Worm (Caenorhabditis elegans) whole organism, L4/young adult: Measurements from ENCODE around the gene F20D6.8.

Experiments
- W03F9.2 ChIP-seq: fragments of 150-350 bp; optimal IDR thresholded peaks from 2 replicates; lab custom pipeline; 2014; ENCODE audit warnings: missing biosample characterization, missing genetic modification characterization
- dao-5 ChIP-seq: sonication (generic microtip); optimal IDR thresholded peaks from 2 replicates; lab custom pipeline; 2016; ENCODE audit warnings: missing genotype, missing genetic modification characterization, moderate library complexity, missing compliant biosample characterization
- him-1 ChIP-seq: sonication (generic microtip); optimal IDR thresholded peaks from 2 replicates; lab custom pipeline; 2016; ENCODE audit warnings: missing genotype, missing genetic modification reagents, missing genetic modification characterization, missing compliant biosample characterization

Gene F20D6.8

ce11 chrV:8190016-8190415 lies 21.9 kb upstream of the F20D6.8 start, which contains the start of gene F20D6.12:
TSS of gene F20D6.12 (minus strand) at chrV:8190116.
- TF ChIP-seq W03F9.2 (tag; lab: Kevin White, UChicago) (no peak), dao-5 (no peak), him-1 (tag; lab: Kevin White, UChicago) (no peak)

ce11 chrV:8188421-8188820 lies 20.4 kb upstream of the F20D6.8 start, which contains the start of gene F20D6.15:
TSS of gene F20D6.15 (minus strand) at chrV:8188467.
- no peak for TF ChIP-seq W03F9.2 (tag; lab: Kevin White, UChicago)
- TF ChIP-seq dao-5, result no peak
- TF ChIP-seq him-1 (tag; lab: Kevin White, UChicago), result no peak

ce11 chrV:8185737-8186136 lies 17.7 kb upstream of the F20D6.8 start, which contains the start of gene F20D6.2:
TSS of gene F20D6.2 (plus strand) at chrV:8186037.
- TF ChIP-seq dao-5, result no peak
- no peak for TF ChIP-seq him-1 (tag; lab: Kevin White, UChicago)
- TF ChIP-seq W03F9.2 (tag; lab: Kevin White, UChicago), result no peak

- TF ChIP-seq dao-5 (no peak), W03F9.2 (tag; lab: Kevin White, UChicago) (no peak), him-1 (tag; lab: Kevin White, UChicago) (no peak)
Measured at ce11 chrV:8183384-8183783, 15.3 kb upstream of the F20D6.8 start, which contains the start of gene srp-8. TSS of gene srp-8 (plus strand) at chrV:8183684.

ce11 chrV:8178914-8179542 lies 11.0 kb upstream of the F20D6.8 start, which contains the start of gene srp-7:
TSS of gene srp-7 (plus strand) at chrV:8179126.
- no peak for TF ChIP-seq dao-5
- no peak for TF ChIP-seq W03F9.2 (tag; lab: Kevin White, UChicago)
- no peak for TF ChIP-seq him-1 (tag; lab: Kevin White, UChicago)

DNA sequence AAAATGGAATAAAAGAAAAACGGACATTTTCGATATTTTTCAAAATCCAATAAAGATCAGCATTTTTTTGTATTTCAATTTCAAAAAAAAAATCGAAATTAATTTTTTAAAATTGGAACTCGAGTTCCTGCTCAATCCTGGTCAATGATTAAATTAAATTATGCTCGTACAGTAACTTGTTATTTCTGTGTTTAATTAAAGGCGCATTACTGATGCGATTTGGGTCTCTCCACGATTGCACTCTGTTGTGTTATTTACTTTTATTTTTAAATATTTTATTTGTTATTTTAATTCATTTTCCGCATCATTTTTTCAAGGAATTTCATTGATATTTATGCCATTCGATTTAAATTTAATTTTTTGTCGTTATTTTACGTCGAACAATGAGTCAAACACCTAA lies 10.2 kb upstream of the F20D6.8 start:
- no peak for TF ChIP-seq W03F9.2 (tag; lab: Kevin White, UChicago)
- no peak for TF ChIP-seq him-1 (tag; lab: Kevin White, UChicago)
- TF ChIP-seq dao-5, result no peak

DNA sequence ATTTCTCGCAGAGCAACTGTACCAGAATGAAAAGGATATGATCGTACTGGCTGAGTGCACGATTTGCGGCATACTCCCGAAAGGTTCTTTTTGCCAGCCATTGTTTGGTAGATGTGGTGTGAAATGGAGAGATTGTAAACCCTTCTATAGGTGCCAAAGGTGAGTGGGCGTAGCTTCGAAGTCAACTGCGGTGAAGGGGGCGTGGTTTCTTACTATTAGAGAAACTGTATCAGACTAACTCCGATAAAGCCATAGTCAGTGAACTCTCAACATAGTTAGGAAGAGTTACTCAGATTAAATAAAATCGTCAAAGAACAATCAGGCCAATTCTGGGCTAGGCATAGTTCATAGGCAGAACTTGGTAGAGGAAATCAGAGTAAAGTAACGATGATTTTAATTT lies 9.3 kb upstream of the F20D6.8 start, which contains the start of gene F20D6.9:
F20D6.9 (minus strand) TSS at position 101 of the 400 bp plus-strand sequence.
- no peak for TF ChIP-seq W03F9.2 (tag; lab: Kevin White, UChicago)
- TF ChIP-seq him-1 (tag; lab: Kevin White, UChicago), result no peak
- no peak for TF ChIP-seq dao-5

- TF ChIP-seq W03F9.2 (tag; lab: Kevin White, UChicago) (no peak), dao-5 (no peak), him-1 (tag; lab: Kevin White, UChicago) (no peak)
Measured at ce11 chrV:8171688-8172087, 3.6 kb upstream of the F20D6.8 start.

DNA sequence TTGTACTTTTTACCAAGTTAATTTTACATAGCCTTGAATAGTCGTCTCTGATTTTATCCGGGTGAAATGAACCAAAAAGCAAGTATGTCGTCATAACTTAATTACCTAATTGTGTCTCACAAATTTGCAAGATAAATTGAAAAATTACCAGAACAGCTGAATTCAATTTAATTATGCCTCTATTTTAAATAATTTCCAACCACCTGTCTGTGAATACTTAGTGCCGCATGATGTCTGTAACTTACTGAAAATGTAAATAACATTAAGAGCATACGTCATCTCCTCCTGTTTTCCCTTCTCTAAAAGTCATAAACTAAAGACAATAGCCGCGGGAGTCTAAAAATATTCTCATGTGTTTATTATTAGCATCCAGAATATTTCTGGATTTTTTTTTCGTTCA lies 2.2 kb upstream of the F20D6.8 start:
- TF ChIP-seq him-1 (tag; lab: Kevin White, UChicago) (no peak), dao-5 (no peak), W03F9.2 (tag; lab: Kevin White, UChicago) (no peak)

- TF ChIP-seq him-1 (tag; lab: Kevin White, UChicago) (no peak), W03F9.2 (tag; lab: Kevin White, UChicago) (no peak), dao-5 (no peak)
Measured at ce11 chrV:8169150-8169549, 1.1 kb upstream of the F20D6.8 start.

- TF ChIP-seq W03F9.2 (tag; lab: Kevin White, UChicago) (no peak), him-1 (tag; lab: Kevin White, UChicago) (no peak), dao-5 (no peak)
Measured at ce11 chrV:8163199-8163598, 4.9 kb downstream of the F20D6.8 start.

- TF ChIP-seq dao-5, result no peak
- no peak for TF ChIP-seq W03F9.2 (tag; lab: Kevin White, UChicago)
- TF ChIP-seq him-1 (tag; lab: Kevin White, UChicago), result no peak
Measured at ce11 chrV:8161699-8162098, 6.4 kb downstream of the F20D6.8 start, which contains the start of gene F20D6.5. TSS of gene F20D6.5 (plus strand) at chrV:8161957.

- TF ChIP-seq dao-5 (no peak), W03F9.2 (tag; lab: Kevin White, UChicago) (no peak), him-1 (tag; lab: Kevin White, UChicago) (no peak)
Measured at ce11 chrV:8159629-8160028, 8.4 kb downstream of the F20D6.8 start, which contains the start of gene F20D6.6. TSS of gene F20D6.6 (plus strand) at chrV:8159929.

- TF ChIP-seq W03F9.2 (tag; lab: Kevin White, UChicago) (no peak), him-1 (tag; lab: Kevin White, UChicago) (no peak), dao-5 (no peak)
Measured at ce11 chrV:8157446-8157845, 10.6 kb downstream of the F20D6.8 start, which contains the start of gene sul-2. TSS of gene sul-2 (plus strand) at chrV:8157746.
